Worm (Caenorhabditis elegans) whole organism, young adult: ENCODE data around the gene F36D3.16.

Experiments used
- T26A5.8 ChIP-seq: sonication (generic microtip); optimal IDR thresholded peaks from 2 replicates; lab custom pipeline; 2016; ENCODE audit warnings: missing genetic modification characterization, missing compliant biosample characterization
- Y53G8AR.9 ChIP-seq: fragments of 200-800 bp; sonication (Bioruptor generic); conservative IDR thresholded peaks from 2 replicates; pipeline ENCODE4 v1.3.6; 2022; ENCODE audit warnings: missing genetic modification reagents, missing genetic modification characterization, missing compliant biosample characterization
- aptf-2 ChIP-seq: fragments of 200-800 bp; sonication (Bioruptor generic); conservative IDR thresholded peaks from 2 replicates; pipeline ENCODE4 v1.3.6; 2022; ENCODE audit warnings: missing genetic modification reagents, missing genetic modification characterization, missing compliant biosample characterization
- ceh-40 ChIP-seq: fragments of 200-800 bp; sonication (Bioruptor generic); IDR thresholded peaks from 2 replicates; pipeline ENCODE4 v1.3.6; 2022; ENCODE audit warnings: missing genetic modification characterization, missing compliant biosample characterization
- ceh-91 ChIP-seq: fragments of 200-800 bp; sonication (Bioruptor generic); IDR thresholded peaks from 2 replicates; pipeline ENCODE4 v1.3.6; 2022; ENCODE audit warnings: missing genetic modification reagents, missing genetic modification characterization, missing compliant biosample characterization
- lin-40 ChIP-seq: sonication (generic microtip); optimal IDR thresholded peaks from 2 replicates; lab custom pipeline; 2016; ENCODE audit warnings: missing genetic modification characterization, mild to moderate bottlenecking, missing compliant biosample characterization, missing genotype, missing genetic modification reagents
- mcd-1 ChIP-seq: fragments of 200-800 bp; sonication (Bioruptor generic); IDR thresholded peaks from 2 replicates; pipeline ENCODE4 v1.3.6; 2022; ENCODE audit warnings: missing genetic modification reagents, missing genetic modification characterization, missing compliant biosample characterization
- pha-4 ChIP-seq: fragments of 150-350 bp; sonication (generic microtip); optimal IDR thresholded peaks from 2 replicates; lab custom pipeline; 2014; ENCODE audit warnings: missing biosample characterization, missing genetic modification reagents, missing genetic modification characterization
- unc-62 ChIP-seq: fragments of 150-350 bp; optimal IDR thresholded peaks from 2 replicates; lab custom pipeline; 2014; ENCODE audit warnings: missing biosample characterization, missing genetic modification reagents, missing genetic modification characterization
- ztf-3 ChIP-seq: fragments of 200-800 bp; sonication (Bioruptor generic); optimal IDR thresholded peaks from 2 replicates; lab custom pipeline; 2018; ENCODE audit warnings: mild to moderate bottlenecking, missing genetic modification characterization, missing compliant biosample characterization

DNA sequence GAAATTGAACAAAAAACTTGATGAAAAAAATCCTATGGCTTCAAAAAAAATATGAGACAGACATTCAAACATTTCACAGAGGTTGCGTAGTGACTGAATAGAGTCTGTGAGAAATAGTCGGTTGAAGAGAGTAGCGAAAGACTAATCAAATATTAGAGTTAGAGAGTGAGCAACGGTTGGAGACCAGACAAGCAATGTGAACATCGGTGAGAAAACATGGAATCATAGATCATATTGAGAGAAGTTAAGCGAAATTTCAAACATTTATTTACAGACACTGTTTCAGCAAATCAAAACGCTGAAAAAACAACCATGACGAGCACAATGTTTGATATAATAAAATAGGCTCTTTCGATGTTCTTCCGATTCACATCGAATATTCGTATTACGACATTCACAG lies 21.2 kb upstream of the F36D3.16 start:
- TF ChIP-seq ztf-3 (no peak), ceh-40 (GFP tag; lab: Robert Waterston, UW) (no peak), mcd-1 (GFP tag; lab: Robert Waterston, UW) (no peak), unc-62 (GFP tag; lab: Kevin White, UChicago) (no peak), pha-4 (tag; lab: Kevin White, UChicago) (no peak), Y53G8AR.9 (GFP tag; lab: Robert Waterston, UW) (no peak), lin-40 (tag; lab: Kevin White, UChicago) (no peak), T26A5.8 (no peak), aptf-2 (GFP tag; lab: Robert Waterston, UW) (no peak), ceh-91 (GFP tag; lab: Robert Waterston, UW) (no peak)
